In the genomic region with DNA sequence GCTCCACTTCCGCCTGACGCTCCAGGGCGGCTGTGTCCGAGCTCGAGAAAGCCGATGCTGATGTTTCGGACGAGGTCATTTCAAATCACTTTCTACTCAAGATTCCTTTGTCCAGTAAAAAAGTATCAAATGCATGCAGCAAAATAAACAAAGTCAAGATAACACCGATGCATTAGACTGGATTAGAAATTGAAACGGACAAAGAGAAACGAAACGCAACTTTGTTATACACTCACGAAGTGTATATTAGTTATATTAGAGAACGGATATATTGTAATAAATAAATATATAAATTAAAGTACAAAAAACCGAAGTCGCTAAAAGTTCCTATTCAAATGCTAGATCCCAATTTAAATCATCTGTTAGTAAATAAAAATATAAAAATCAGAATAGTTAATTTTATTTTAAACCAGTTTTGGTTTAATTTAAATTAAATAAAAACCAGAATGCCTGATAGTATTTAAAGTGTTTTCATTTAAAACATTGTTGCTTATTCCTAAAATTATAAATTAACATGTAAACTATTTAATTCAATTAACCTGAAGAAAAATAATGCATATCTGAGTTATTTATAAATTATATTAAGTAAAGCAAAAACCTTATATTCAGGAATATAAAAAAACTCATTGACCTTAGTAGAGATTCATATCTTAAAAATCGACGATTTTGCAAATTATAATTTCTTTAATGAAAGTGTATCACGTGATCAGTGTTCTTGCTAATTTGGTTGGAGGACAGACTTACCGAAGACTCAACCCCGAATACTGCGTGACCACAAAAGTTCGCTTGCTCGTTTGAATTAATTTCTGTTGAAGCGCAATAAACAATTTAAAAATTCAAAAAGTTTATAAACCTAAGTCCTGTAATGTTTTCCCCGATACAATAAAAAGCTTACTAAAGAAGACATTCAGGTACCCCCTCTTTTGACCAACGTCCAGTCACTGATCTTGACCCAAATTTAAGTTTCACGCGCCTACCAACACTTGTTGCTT, we compare ENCODE assay signal across 3 fruit fly cellular contexts.
A peak's percentile ranks its signal among the peaks of the same experiment; 100 is the strongest.
TF ChIP-seq lines count a peak whose summit lies in the region.

A gene (minus strand): TSS at position 164 of the 992 bp plus-strand sequence.

TF ChIP-seq in whole organism, adult, 20 proteins besides CTCF, POLR2A, EP300 and RAD21 (continued from another document):
- TF ChIP-seq CG7045 (GFP tag; optimal IDR thresholded peaks at IDR 0.05; lab: Kevin White, UChicago) (peak; percentile 71), CG12768 (GFP tag; optimal IDR thresholded peaks at IDR 0.05; lab: Kevin White, UChicago) (no peak), CG11617 (GFP tag; optimal IDR thresholded peaks at IDR 0.05; lab: Kevin White, UChicago) (peak; percentile 53), tj (GFP tag; optimal IDR thresholded peaks at IDR 0.05; lab: Kevin White, UChicago) (peak; percentile 82)
TF ChIP-seq in whole organism, adult: peak in this region for 9.

TF ChIP-seq in whole organism, embryonic, 481 proteins besides CTCF, POLR2A, EP300 and RAD21 (continued from another document and continues in another):
- TF ChIP-seq btn (GFP tag; optimal IDR thresholded peaks at IDR 0.05; lab: Kevin White, UChicago) (no peak), CG6254 (GFP tag; optimal IDR thresholded peaks at IDR 0.05; lab: Kevin White, UChicago) (no peak), otp (GFP tag; IDR thresholded peaks at IDR 0.05; lab: Robert Waterston, UW) (peak; percentile 54), pfk (GFP tag; optimal IDR thresholded peaks at IDR 0.05; lab: Kevin White, UChicago) (peak; percentile 98), slou (GFP tag; optimal IDR thresholded peaks at IDR 0.05; lab: Kevin White, UChicago) (no peak), H2.0 (GFP tag; IDR thresholded peaks at IDR 0.05; lab: Robert Waterston, UW) (peak; percentile 80), CG7839 (tag; optimal IDR thresholded peaks at IDR 0.05; lab: Kevin White, UChicago) (peak; percentile 87), CG8944 (GFP tag; optimal IDR thresholded peaks at IDR 0.05; lab: Kevin White, UChicago) (peak; percentile 8), Dll (GFP tag; IDR thresholded peaks at IDR 0.05; lab: Robert Waterston, UW; ENCODE audit: partially characterized antibody) (no peak), zen (tag; optimal IDR thresholded peaks at IDR 0.05; lab: Kevin White, UChicago) (peak; percentile 31), CG7271 (tag; optimal IDR thresholded peaks at IDR 0.05; lab: Kevin White, UChicago) (peak; percentile 62), Drgx (GFP tag; IDR thresholded peaks at IDR 0.05; lab: Robert Waterston, UW) (peak; percentile 75), grn (GFP tag; optimal IDR thresholded peaks at IDR 0.05; lab: Kevin White, UChicago) (no peak), mirr (GFP tag; optimal IDR thresholded peaks at IDR 0.05; lab: Kevin White, UChicago) (no peak), Dek (tag; optimal IDR thresholded peaks at IDR 0.05; lab: Kevin White, UChicago) (peak; percentile 82), mld (GFP tag; IDR thresholded peaks at IDR 0.05; lab: Robert Waterston, UW; ENCODE audit: partially characterized antibody) (no peak), cwo (GFP tag; optimal IDR thresholded peaks at IDR 0.05; lab: Kevin White, UChicago) (peak; percentile 59), Lim3 (GFP tag; IDR thresholded peaks at IDR 0.05; lab: Robert Waterston, UW) (no peak), p53 (GFP tag; optimal IDR thresholded peaks at IDR 0.05; lab: Kevin White, UChicago) (peak; percentile 14), Mes4 (GFP tag; optimal IDR thresholded peaks at IDR 0.05; lab: Kevin White, UChicago) (no peak), CoRest (tag; optimal IDR thresholded peaks at IDR 0.05; lab: Kevin White, UChicago) (peak; percentile 87), CG34422 (GFP tag; IDR thresholded peaks at IDR 0.05; lab: Robert Waterston, UW) (peak; percentile 73), CG15073 (GFP tag; optimal IDR thresholded peaks at IDR 0.05; lab: Kevin White, UChicago) (no peak), CG18262 (tag; optimal IDR thresholded peaks at IDR 0.05; lab: Kevin White, UChicago) (peak; percentile 91), CG12071 (GFP tag; optimal IDR thresholded peaks at IDR 0.05; lab: Kevin White, UChicago) (no peak), salm (tag; optimal IDR thresholded peaks at IDR 0.05; lab: Kevin White, UChicago) (peak; percentile 41), CG12299 (tag; optimal IDR thresholded peaks at IDR 0.05; lab: Kevin White, UChicago) (peak; percentile 66), CG17912 (GFP tag; optimal IDR thresholded peaks at IDR 0.05; lab: Kevin White, UChicago) (no peak), slbo (GFP tag; IDR thresholded peaks at IDR 0.05; lab: Robert Waterston, UW) (peak; percentile 93), CG12219 (GFP tag; optimal IDR thresholded peaks at IDR 0.05; lab: Kevin White, UChicago) (no peak), Stat92E (GFP tag; optimal IDR thresholded peaks at IDR 0.05; lab: Kevin White, UChicago) (no peak), CG14667 (GFP tag; IDR thresholded peaks at IDR 0.05; lab: Robert Waterston, UW) (peak; percentile 88), tna (GFP tag; IDR thresholded peaks at IDR 0.05; lab: Robert Waterston, UW; ENCODE audit: partially characterized antibody) (no peak), CG3281 (GFP tag; optimal IDR thresholded peaks at IDR 0.05; lab: Kevin White, UChicago) (peak; percentile 51), croc (GFP tag; conservative IDR thresholded peaks at IDR 0.05; lab: Robert Waterston, UW) (peak; percentile 52), CG13287 (GFP tag; IDR thresholded peaks at IDR 0.05; lab: Robert Waterston, UW; ENCODE audit: partially characterized antibody) (peak; percentile 6; the same call in 1 of the 2 replicates), tup (GFP tag; optimal IDR thresholded peaks at IDR 0.05; lab: Kevin White, UChicago) (no peak), CG15011 (GFP tag; optimal IDR thresholded peaks at IDR 0.05; lab: Kevin White, UChicago) (no peak), CG5245 (GFP tag; optimal IDR thresholded peaks at IDR 0.05; lab: Kevin White, UChicago) (no peak), CG17359 (tag; optimal IDR thresholded peaks at IDR 0.05; lab: Kevin White, UChicago) (peak; percentile 82), bbx (GFP tag; IDR thresholded peaks at IDR 0.05; lab: Robert Waterston, UW; ENCODE audit: partially characterized antibody) (peak; percentile 33; the same call in 1 of the 2 replicates), Jarid2 (GFP tag; optimal IDR thresholded peaks at IDR 0.05; lab: Kevin White, UChicago) (no peak), CG11085 (GFP tag; IDR thresholded peaks at IDR 0.05; lab: Robert Waterston, UW) (peak; percentile 84), CG9876 (GFP tag; optimal IDR thresholded peaks at IDR 0.05; lab: Kevin White, UChicago) (peak; percentile 39), ranshi (GFP tag; IDR thresholded peaks at IDR 0.05; lab: Robert Waterston, UW) (peak; percentile 86), CG4730 (GFP tag; IDR thresholded peaks at IDR 0.05; lab: Robert Waterston, UW) (peak; percentile 81), shn (GFP tag; optimal IDR thresholded peaks at IDR 0.05; lab: Kevin White, UChicago) (no peak), CG3407 (GFP tag; optimal IDR thresholded peaks at IDR 0.05; lab: Kevin White, UChicago) (no peak), zen2 (GFP tag; IDR thresholded peaks at IDR 0.05; lab: Robert Waterston, UW; ENCODE audit: partially characterized antibody) (no peak), CG1233 (GFP tag; optimal IDR thresholded peaks at IDR 0.05; lab: Kevin White, UChicago) (peak; percentile 59), HLH54F (GFP tag; optimal IDR thresholded peaks at IDR 0.05; lab: Kevin White, UChicago) (peak; percentile 22), Poxn (GFP tag; IDR thresholded peaks at IDR 0.05; lab: Robert Waterston, UW) (no peak), Dref (GFP tag; IDR thresholded peaks at IDR 0.05; lab: Robert Waterston, UW) (peak; percentile 32; the same call in 1 of the 2 replicates), sqz (GFP tag; optimal IDR thresholded peaks at IDR 0.05; lab: Kevin White, UChicago) (no peak), mam (GFP tag; optimal IDR thresholded peaks at IDR 0.05; lab: Kevin White, UChicago) (peak; percentile 30), Sox102F (GFP tag; optimal IDR thresholded peaks at IDR 0.05; lab: Kevin White, UChicago) (peak; percentile 85), sens-2 (GFP tag; IDR thresholded peaks at IDR 0.05; lab: Robert Waterston, UW) (no peak)

TF ChIP-seq in whole organism, prepupa, 60 proteins besides CTCF, POLR2A, EP300 and RAD21 (continued from another document):
- TF ChIP-seq CG11294 (GFP tag; IDR thresholded peaks at IDR 0.05; lab: Robert Waterston, UW) (0 out of 2 replicates have a peak, but pooled peaks have one; percentile 18), spab (GFP tag; optimal IDR thresholded peaks at IDR 0.05; lab: Kevin White, UChicago) (no peak), Ets21C (GFP tag; optimal IDR thresholded peaks at IDR 0.05; lab: Kevin White, UChicago) (no peak), pdm3 (GFP tag; optimal IDR thresholded peaks at IDR 0.05; lab: Kevin White, UChicago) (no peak), CG31627 (GFP tag; optimal IDR thresholded peaks at IDR 0.05; lab: Kevin White, UChicago) (peak; percentile 72), Gug (GFP tag; IDR thresholded peaks at IDR 0.05; lab: Robert Waterston, UW) (peak; percentile 66; the same call in 1 of the 2 replicates), topi (GFP tag; optimal IDR thresholded peaks at IDR 0.05; lab: Kevin White, UChicago) (peak; percentile 45), CG6792 (GFP tag; optimal IDR thresholded peaks at IDR 0.05; lab: Kevin White, UChicago) (no peak), CG1621 (tag; optimal IDR thresholded peaks at IDR 0.05; lab: Kevin White, UChicago) (no peak), acj6 (GFP tag; optimal IDR thresholded peaks at IDR 0.05; lab: Kevin White, UChicago) (no peak), Hr38 (GFP tag; optimal IDR thresholded peaks at IDR 0.05; lab: Kevin White, UChicago) (no peak), Sox102F (GFP tag; optimal IDR thresholded peaks at IDR 0.05; lab: Kevin White, UChicago) (no peak), CG3032 (tag; optimal IDR thresholded peaks at IDR 0.05; lab: Kevin White, UChicago) (peak; percentile 49), vri (GFP tag; optimal IDR thresholded peaks at IDR 0.05; lab: Kevin White, UChicago) (no peak), fkh (GFP tag; optimal IDR thresholded peaks at IDR 0.05; lab: Kevin White, UChicago) (no peak), Blimp-1 (GFP tag; optimal IDR thresholded peaks at IDR 0.05; lab: Kevin White, UChicago) (peak; percentile 27), esn (GFP tag; optimal IDR thresholded peaks at IDR 0.05; lab: Kevin White, UChicago) (peak; percentile 42), CG3919 (GFP tag; optimal IDR thresholded peaks at IDR 0.05; lab: Kevin White, UChicago) (no peak), Ets96B (tag; optimal IDR thresholded peaks at IDR 0.05; lab: Kevin White, UChicago) (peak; percentile 35), CG7368 (GFP tag; optimal IDR thresholded peaks at IDR 0.05; lab: Kevin White, UChicago) (no peak), Eip75B (GFP tag; optimal IDR thresholded peaks at IDR 0.05; lab: Kevin White, UChicago) (peak; percentile 86), CG11762 (GFP tag; optimal IDR thresholded peaks at IDR 0.05; lab: Kevin White, UChicago; ENCODE audit: insufficient read depth) (peak; percentile 2), Hr4 (GFP tag; optimal IDR thresholded peaks at IDR 0.05; lab: Kevin White, UChicago) (no peak), CG6808 (GFP tag; optimal IDR thresholded peaks at IDR 0.05; lab: Kevin White, UChicago) (no peak), CG9139 (GFP tag; optimal IDR thresholded peaks at IDR 0.05; lab: Kevin White, UChicago) (no peak), CG8319 (GFP tag; optimal IDR thresholded peaks at IDR 0.05; lab: Kevin White, UChicago) (no peak), Sox15 (GFP tag; optimal IDR thresholded peaks at IDR 0.05; lab: Kevin White, UChicago) (peak; percentile 17), Smox (GFP tag; optimal IDR thresholded peaks at IDR 0.05; lab: Kevin White, UChicago) (no peak), Hr39 (GFP tag; optimal IDR thresholded peaks at IDR 0.05; lab: Kevin White, UChicago) (peak; percentile 72), eg (GFP tag; IDR thresholded peaks at IDR 0.05; lab: Robert Waterston, UW) (peak; percentile 92), fd85E (GFP tag; optimal IDR thresholded peaks at IDR 0.05; lab: Kevin White, UChicago) (no peak), CG8632 (GFP tag; optimal IDR thresholded peaks at IDR 0.05; lab: Kevin White, UChicago) (peak; percentile 14), Eip93F (GFP tag; optimal IDR thresholded peaks at IDR 0.05; lab: Kevin White, UChicago) (no peak), CG6276 (GFP tag; optimal IDR thresholded peaks at IDR 0.05; lab: Kevin White, UChicago) (no peak), net (GFP tag; optimal IDR thresholded peaks at IDR 0.05; lab: Kevin White, UChicago) (no peak), Sox14 (GFP tag; optimal IDR thresholded peaks at IDR 0.05; lab: Kevin White, UChicago) (peak; percentile 61), CG10631 (GFP tag; optimal IDR thresholded peaks at IDR 0.05; lab: Kevin White, UChicago) (no peak), dac (GFP tag; optimal IDR thresholded peaks at IDR 0.05; lab: Kevin White, UChicago) (no peak), Lpt (GFP tag; optimal IDR thresholded peaks at IDR 0.05; lab: Kevin White, UChicago) (peak; percentile 29), CG16779 (tag; optimal IDR thresholded peaks at IDR 0.05; lab: Kevin White, UChicago) (no peak), Met (GFP tag; optimal IDR thresholded peaks at IDR 0.05; lab: Kevin White, UChicago) (no peak), CG34406 (GFP tag; optimal IDR thresholded peaks at IDR 0.05; lab: Kevin White, UChicago) (peak; percentile 39), dsx (GFP tag; optimal IDR thresholded peaks at IDR 0.05; lab: Kevin White, UChicago; ENCODE audit: poor library complexity, severe bottlenecking) (no peak)
